Fruit fly (Drosophila melanogaster) whole organism, embryonic: ENCODE measurements around the gene CG14947.

Experiments used
- Blimp-1 ChIP-seq: fragments of 200-800 bp; sonication (Bioruptor generic); optimal IDR thresholded peaks from 3 replicates; lab custom pipeline; 2018; ENCODE audit warnings: missing biosample characterization, missing genetic modification characterization, mild to moderate bottlenecking, moderate library complexity, missing genetic modification reagents
- CG10147 ChIP-seq: fragments of 200-800 bp; sonication (Bioruptor generic); optimal IDR thresholded peaks from 2 replicates; lab custom pipeline; 2019; ENCODE audit warnings: missing biosample characterization, mild to moderate bottlenecking, missing genetic modification characterization, moderate library complexity
- CG10979 ChIP-seq: fragments of 200-800 bp; sonication (Bioruptor generic); optimal IDR thresholded peaks from 2 replicates; lab custom pipeline; 2018; ENCODE audit warnings: missing biosample characterization, mild to moderate bottlenecking, missing genetic modification characterization, moderate library complexity
- CG11398 ChIP-seq: fragments of 200-800 bp; sonication (Bioruptor generic); optimal IDR thresholded peaks from 2 replicates; lab custom pipeline; 2016; ENCODE audit warnings: missing biosample characterization, missing genetic modification characterization
- CG11456 ChIP-seq: fragments of 200-800 bp; sonication (Bioruptor generic); IDR thresholded peaks from 3 replicates; pipeline ENCODE4 v1.3.6; 2022; ENCODE audit warnings: missing biosample characterization, missing genetic modification characterization
- CG11504 ChIP-seq: fragments of 200-800 bp; sonication (Bioruptor generic); optimal IDR thresholded peaks from 3 replicates; lab custom pipeline; 2019; ENCODE audit warnings: missing biosample characterization, mild to moderate bottlenecking, missing genetic modification characterization, moderate library complexity
- CG12071 ChIP-seq: fragments of 200-800 bp; sonication (Bioruptor generic); optimal IDR thresholded peaks from 3 replicates; lab custom pipeline; 2018; ENCODE audit warnings: missing biosample characterization, mild to moderate bottlenecking, missing genetic modification characterization
- CG12391 ChIP-seq: fragments of 200-800 bp; sonication (Bioruptor generic); optimal IDR thresholded peaks from 3 replicates; lab custom pipeline; 2018; ENCODE audit warnings: missing biosample characterization, mild to moderate bottlenecking, missing genetic modification characterization, moderate library complexity
- CG14441 ChIP-seq: fragments of 200-800 bp; sonication (Bioruptor generic); IDR thresholded peaks from 2 replicates; pipeline ENCODE4 v1.3.6; 2022; ENCODE audit warnings: missing biosample characterization, missing genetic modification characterization
- CG14965 ChIP-seq: fragments of 200-800 bp; sonication (Bioruptor generic); optimal IDR thresholded peaks from 2 replicates; lab custom pipeline; 2016; ENCODE audit warnings: missing biosample characterization, missing genetic modification characterization, borderline replicate concordance
- CG15073 ChIP-seq: fragments of 200-800 bp; sonication (Bioruptor generic); optimal IDR thresholded peaks from 2 replicates; lab custom pipeline; 2016; ENCODE audit warnings: missing biosample characterization, missing genetic modification characterization
- CG15479 ChIP-seq: fragments of 200-800 bp; sonication (Bioruptor generic); optimal IDR thresholded peaks from 3 replicates; lab custom pipeline; 2019; ENCODE audit warnings: missing biosample characterization, mild to moderate bottlenecking, missing genetic modification characterization, moderate library complexity
- CG15696 ChIP-seq: fragments of 200-800 bp; sonication (Bioruptor generic); optimal IDR thresholded peaks from 2 replicates; lab custom pipeline; 2019; ENCODE audit warnings: missing biosample characterization, mild to moderate bottlenecking, missing genetic modification characterization, moderate library complexity
- CG17829 ChIP-seq: fragments of 200-800 bp; optimal IDR thresholded peaks from 2 replicates; lab custom pipeline; 2019; ENCODE audit warnings: missing biosample characterization, mild to moderate bottlenecking, missing genetic modification characterization, moderate library complexity
- CG2889 ChIP-seq: fragments of 200-800 bp; sonication (Bioruptor generic); IDR thresholded peaks from 3 replicates; pipeline ENCODE4 v1.3.6; 2022; ENCODE audit warnings: missing biosample characterization, missing genetic modification characterization
- CG30431 ChIP-seq: fragments of 200-800 bp; sonication (Bioruptor generic); optimal IDR thresholded peaks from 2 replicates; lab custom pipeline; 2017; ENCODE audit warnings: missing biosample characterization, missing genetic modification characterization
- CG32767 ChIP-seq: fragments of 200-800 bp; sonication (Bioruptor generic); IDR thresholded peaks from 2 replicates; pipeline ENCODE4 v1.3.6; 2022; ENCODE audit warnings: missing biosample characterization, missing genetic modification characterization
- CG4617 ChIP-seq: fragments of 200-800 bp; sonication (Bioruptor generic); optimal IDR thresholded peaks from 3 replicates; lab custom pipeline; 2016; ENCODE audit warnings: missing biosample characterization, missing genetic modification characterization, borderline replicate concordance
- CG4730 ChIP-seq: fragments of 200-800 bp; sonication (Bioruptor generic); IDR thresholded peaks from 2 replicates; pipeline ENCODE4 v1.3.6; 2022; ENCODE audit warnings: missing biosample characterization, missing genetic modification characterization
- CG4820 ChIP-seq: fragments of 200-800 bp; sonication (Bioruptor generic); optimal IDR thresholded peaks from 3 replicates; lab custom pipeline; 2016; ENCODE audit warnings: missing biosample characterization, missing genetic modification characterization
- CG5953 ChIP-seq: fragments of 200-800 bp; sonication (Bioruptor generic); IDR thresholded peaks from 2 replicates; pipeline ENCODE4 v1.3.6; 2022; ENCODE audit warnings: missing biosample characterization, missing genetic modification characterization
- CG6175 ChIP-seq: fragments of 200-800 bp; sonication (Bioruptor generic); IDR thresholded peaks from 3 replicates; pipeline ENCODE4 v1.3.6; 2022; ENCODE audit warnings: missing biosample characterization, missing genetic modification characterization
- CG7271 ChIP-seq: fragments of 200-800 bp; sonication (Bioruptor generic); optimal IDR thresholded peaks from 2 replicates; lab custom pipeline; 2018; ENCODE audit warnings: missing biosample characterization, mild to moderate bottlenecking, missing genetic modification characterization, moderate library complexity
- CG7987 ChIP-seq: fragments of 200-800 bp; sonication (Bioruptor generic); optimal IDR thresholded peaks from 2 replicates; lab custom pipeline; 2018; ENCODE audit warnings: missing biosample characterization, mild to moderate bottlenecking, missing genetic modification characterization, moderate library complexity
- CkIIα-i1 ChIP-seq: fragments of 200-800 bp; sonication (Bioruptor generic); IDR thresholded peaks from 2 replicates; pipeline ENCODE4 v1.3.6; 2022; ENCODE audit warnings: missing biosample characterization, missing genetic modification characterization
- Doc3 ChIP-seq: fragments of 200-800 bp; sonication (Bioruptor generic); IDR thresholded peaks from 3 replicates; pipeline ENCODE4 v1.3.6; 2022; ENCODE audit warnings: missing biosample characterization, missing genetic modification characterization; ENCODE audit not compliant: partially characterized antibody
- E2f1 ChIP-seq: fragments of 200-800 bp; sonication (Bioruptor generic); IDR thresholded peaks from 2 replicates; pipeline ENCODE4 v1.3.6; 2022; ENCODE audit warnings: missing biosample characterization, missing genetic modification characterization
- Ets97D ChIP-seq: fragments of 200-800 bp; sonication (Bioruptor generic); optimal IDR thresholded peaks from 3 replicates; lab custom pipeline; 2016; ENCODE audit warnings: missing biosample characterization, missing genetic modification characterization
- H15 ChIP-seq: fragments of 200-800 bp; sonication (Bioruptor generic); IDR thresholded peaks from 3 replicates; pipeline ENCODE4 v1.3.6; 2022; ENCODE audit warnings: missing biosample characterization, missing genetic modification characterization
- HmgD ChIP-seq: fragments of 200-800 bp; sonication (Bioruptor generic); optimal IDR thresholded peaks from 3 replicates; lab custom pipeline; 2016; ENCODE audit warnings: missing biosample characterization, missing genetic modification characterization
- Hr3 ChIP-seq: fragments of 200-800 bp; sonication (Bioruptor generic); optimal IDR thresholded peaks from 3 replicates; lab custom pipeline; 2016; ENCODE audit warnings: missing biosample characterization, missing genetic modification characterization
- Hr39 ChIP-seq: fragments of >200 bp; optimal IDR thresholded peaks from 2 replicates; lab custom pipeline; 2017
- Mes4 ChIP-seq: fragments of 200-800 bp; sonication (Bioruptor generic); optimal IDR thresholded peaks from 2 replicates; lab custom pipeline; 2016; ENCODE audit warnings: missing biosample characterization, missing genetic modification characterization
- NFAT ChIP-seq: fragments of 200-800 bp; sonication (Bioruptor generic); IDR thresholded peaks from 2 replicates; pipeline ENCODE4 v1.3.6; 2022; ENCODE audit warnings: missing biosample characterization, missing genetic modification characterization
- Ravus ChIP-seq: fragments of 200-800 bp; sonication (Bioruptor generic); IDR thresholded peaks from 2 replicates; pipeline ENCODE4 v1.3.6; 2022; ENCODE audit warnings: missing biosample characterization, missing genetic modification characterization
- Six4 ChIP-seq: fragments of 200-800 bp; sonication (Bioruptor generic); optimal IDR thresholded peaks from 2 replicates; lab custom pipeline; 2016; ENCODE audit warnings: missing biosample characterization, missing genetic modification characterization
- Taf1 ChIP-seq: fragments of 200-800 bp; sonication (Bioruptor generic); IDR thresholded peaks from 2 replicates; pipeline ENCODE4 v1.3.6; 2022; ENCODE audit warnings: missing biosample characterization, missing genetic modification characterization
- ash1 ChIP-seq: fragments of 200-800 bp; sonication (Bioruptor generic); optimal IDR thresholded peaks from 2 replicates; lab custom pipeline; 2018; ENCODE audit warnings: missing biosample characterization, mild to moderate bottlenecking, missing genetic modification characterization
- bbx ChIP-seq: fragments of 200-800 bp; sonication (Bioruptor generic); IDR thresholded peaks from 2 replicates; pipeline ENCODE4 v1.3.6; 2022; ENCODE audit warnings: missing biosample characterization, missing genetic modification characterization; ENCODE audit not compliant: partially characterized antibody
- bowl ChIP-seq: fragments of 200-800 bp; sonication (Bioruptor generic); IDR thresholded peaks from 2 replicates; pipeline ENCODE4 v1.3.6; 2022; ENCODE audit warnings: missing biosample characterization, missing genetic modification characterization
- da ChIP-seq: fragments of 200-800 bp; sonication (Bioruptor generic); optimal IDR thresholded peaks from 2 replicates; lab custom pipeline; 2016; ENCODE audit warnings: missing biosample characterization, missing genetic modification characterization
- dysf ChIP-seq: fragments of 200-800 bp; sonication (Bioruptor generic); IDR thresholded peaks from 3 replicates; pipeline ENCODE4 v1.3.6; 2022; ENCODE audit warnings: missing biosample characterization, missing genetic modification characterization
- en ChIP-seq: fragments of 200-800 bp; sonication (Bioruptor generic); optimal IDR thresholded peaks from 2 replicates; lab custom pipeline; 2016; ENCODE audit warnings: missing biosample characterization, missing genetic modification characterization
- eyg ChIP-seq: fragments of 200-800 bp; sonication (Bioruptor generic); optimal IDR thresholded peaks from 3 replicates; lab custom pipeline; 2016; ENCODE audit warnings: missing biosample characterization, missing genetic modification characterization
- gce ChIP-seq: fragments of 200-800 bp; sonication (Bioruptor generic); IDR thresholded peaks from 3 replicates; pipeline ENCODE4 v1.3.6; 2022; ENCODE audit warnings: missing biosample characterization, missing genetic modification characterization
- gcm ChIP-seq: fragments of 200-800 bp; sonication (Bioruptor generic); optimal IDR thresholded peaks from 2 replicates; lab custom pipeline; 2019; ENCODE audit warnings: missing biosample characterization, mild to moderate bottlenecking, missing genetic modification characterization, moderate library complexity
- hth ChIP-seq: fragments of >200 bp; optimal IDR thresholded peaks from 2 replicates; lab custom pipeline; 2017; ENCODE audit warnings: inconsistent platforms
- jing ChIP-seq: fragments of 200-800 bp; sonication (Bioruptor generic); optimal IDR thresholded peaks from 2 replicates; lab custom pipeline; 2018; ENCODE audit warnings: missing biosample characterization, mild to moderate bottlenecking, missing genetic modification characterization
- klu ChIP-seq: fragments of 200-800 bp; sonication (Bioruptor generic); IDR thresholded peaks from 2 replicates; pipeline ENCODE4 v1.3.6; 2022; ENCODE audit warnings: missing biosample characterization, missing genetic modification characterization
- lola ChIP-seq, 3 experiments: fragments of >200 bp in 2 of 3; fragments of 200-800 bp in 1 of 3; sonication (Bioruptor generic) in 1 of 3; optimal IDR thresholded peaks; 2 replicates each; lab custom pipeline; 2017 to 2019; ENCODE audit warnings: missing biosample characterization in 3 of 3, missing genetic modification characterization in 3 of 3, mild to moderate bottlenecking in 1 of 3, moderate library complexity in 1 of 3
- ranshi ChIP-seq: fragments of 200-800 bp; sonication (Bioruptor generic); IDR thresholded peaks from 2 replicates; pipeline ENCODE4 v1.3.6; 2022; ENCODE audit warnings: missing biosample characterization, missing genetic modification characterization
- tgo ChIP-seq: fragments of 200-800 bp; sonication (Bioruptor generic); IDR thresholded peaks from 3 replicates; pipeline ENCODE4 v1.3.6; 2022; ENCODE audit warnings: missing biosample characterization, missing genetic modification characterization
- twi ChIP-seq: fragments of 200-800 bp; optimal IDR thresholded peaks from 2 replicates; lab custom pipeline; 2019; ENCODE audit warnings: missing biosample characterization, mild to moderate bottlenecking, missing genetic modification characterization, moderate library complexity

The CG14947 gene

dm6 chr2L:12093652-12094051 is 17.8 kb downstream of the CG14947 start (continued):
- TF ChIP-seq CG11456 (GFP tag; lab: Robert Waterston, UW), result no peak
- TF ChIP-seq CkIIα-i1 (GFP tag; lab: Robert Waterston, UW), result no peak
- TF ChIP-seq tgo (GFP tag; lab: Robert Waterston, UW), result no peak
- no peak for TF ChIP-seq Six4 (GFP tag; lab: Kevin White, UChicago)
- no peak for TF ChIP-seq CG14441 (GFP tag; lab: Robert Waterston, UW)
- no peak for TF ChIP-seq gcm (GFP tag; lab: Kevin White, UChicago)
- TF ChIP-seq CG10147, result no peak
- no peak for TF ChIP-seq CG4820 (GFP tag; lab: Kevin White, UChicago)
- TF ChIP-seq dysf (GFP tag; lab: Robert Waterston, UW), result no peak
- no peak for TF ChIP-seq da (GFP tag; lab: Kevin White, UChicago)
- no peak for TF ChIP-seq Taf1
- TF ChIP-seq en (GFP tag; lab: Kevin White, UChicago), result no peak
- no peak for TF ChIP-seq CG12071 (GFP tag; lab: Kevin White, UChicago)
- TF ChIP-seq CG4730 (GFP tag; lab: Robert Waterston, UW), result no peak
- no peak for TF ChIP-seq CG2889 (GFP tag; lab: Robert Waterston, UW)
- TF ChIP-seq CG4617 (GFP tag; lab: Kevin White, UChicago), result peak; percentile 87
- TF ChIP-seq CG11504 (tag; lab: Kevin White, UChicago), result no peak
- TF ChIP-seq CG14965 (GFP tag; lab: Kevin White, UChicago), result no peak
- no peak for TF ChIP-seq CG15479 (GFP tag; lab: Kevin White, UChicago)
- no peak for TF ChIP-seq CG30431
- no peak for TF ChIP-seq H15 (GFP tag; lab: Robert Waterston, UW)
- no peak for TF ChIP-seq hth (lab: Kevin White, UChicago)
- TF ChIP-seq eyg, result no peak
- no peak for TF ChIP-seq CG7271
- TF ChIP-seq gce (GFP tag; lab: Robert Waterston, UW), result no peak
- TF ChIP-seq Hr39, result no peak
- no peak for TF ChIP-seq jing (GFP tag; lab: Kevin White, UChicago)
- TF ChIP-seq twi (tag; lab: Kevin White, UChicago), result no peak
- TF ChIP-seq klu (GFP tag; lab: Robert Waterston, UW), result no peak
- TF ChIP-seq CG11398, result no peak
- no peak for TF ChIP-seq CG15073 (GFP tag; lab: Kevin White, UChicago)
- TF ChIP-seq CG15696 (tag; lab: Kevin White, UChicago), result no peak
- peak; percentile 4 for TF ChIP-seq CG7987 (GFP tag; lab: Kevin White, UChicago)
- no peak for TF ChIP-seq lola (GFP tag; optimal IDR thresholded peaks at IDR 0.05; lab: Kevin White, UChicago)
- no peak for TF ChIP-seq E2f1 (GFP tag; lab: Robert Waterston, UW)
- peak; percentile 12 for TF ChIP-seq CG12391 (tag; lab: Kevin White, UChicago)
- no peak for TF ChIP-seq NFAT (GFP tag; lab: Robert Waterston, UW)
- no peak for TF ChIP-seq HmgD (GFP tag; lab: Kevin White, UChicago)
- TF ChIP-seq ranshi, result no peak; the same call in 1 of the 2 replicates
- TF ChIP-seq bbx (GFP tag; lab: Robert Waterston, UW), result peak; percentile 44
- TF ChIP-seq Hr3, result no peak
- TF ChIP-seq CG5953 (GFP tag; lab: Robert Waterston, UW), result no peak
- TF ChIP-seq CG17829, result peak; percentile 34
- TF ChIP-seq CG6175, result no peak
- TF ChIP-seq Ets97D (GFP tag; lab: Kevin White, UChicago), result peak; percentile 84
- TF ChIP-seq Mes4 (GFP tag; lab: Kevin White, UChicago), result no peak
- TF ChIP-seq ash1 (GFP tag; lab: Kevin White, UChicago), result no peak
- TF ChIP-seq CG32767, result no peak
- TF ChIP-seq CG10979 (tag; lab: Kevin White, UChicago), result no peak
- TF ChIP-seq Ravus (GFP tag; lab: Robert Waterston, UW), result no peak
- TF ChIP-seq Blimp-1 (GFP tag; lab: Kevin White, UChicago), result no peak
- no peak for TF ChIP-seq bowl
- TF ChIP-seq Doc3 (GFP tag; lab: Robert Waterston, UW), result no peak
